Worm (Caenorhabditis elegans) whole organism, L2 larva: ENCODE measurements around the gene F58G11.4.

Source experiments
- elt-3 ChIP-seq: sonication (generic microtip); optimal IDR thresholded peaks from 2 replicates; lab custom pipeline; 2017; ENCODE audit warnings: missing biosample characterization, missing genetic modification characterization
- ztf-11 ChIP-seq: sonication (generic microtip); optimal IDR thresholded peaks from 2 replicates; lab custom pipeline; 2017; ENCODE audit warnings: missing biosample characterization, missing genetic modification characterization

ce11 chrV:13664340-13664916 lies 8.0 kb upstream of the F58G11.4 start:
- TF ChIP-seq ztf-11 (tag; lab: Kevin White, UChicago) (no peak), elt-3 (tag; lab: Kevin White, UChicago) (no peak)
